Fruit fly (Drosophila melanogaster): ENCODE data around the gene CG7289.

The CG7289 gene

DNA sequence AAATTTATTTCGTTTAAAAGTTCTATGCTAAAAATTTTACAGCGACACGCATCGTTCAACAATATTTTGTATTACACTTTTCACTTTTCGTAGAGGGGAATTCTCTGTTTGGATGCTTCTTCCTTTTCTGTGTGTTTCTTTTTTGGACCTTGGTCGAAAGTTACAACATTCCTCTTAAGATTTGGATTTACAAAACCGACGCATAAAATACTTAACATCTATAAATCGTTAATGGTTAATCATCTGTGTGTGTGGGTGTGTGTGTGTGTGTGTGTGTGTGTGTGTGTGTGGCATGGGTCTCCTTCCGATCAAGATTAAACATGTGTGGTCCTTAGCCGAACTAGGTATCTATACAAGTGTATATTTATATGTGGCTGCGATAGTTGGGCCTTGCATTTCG, 6.5 kb upstream of the CG7289 start:
- TF ChIP-seq CG17801 (GFP tag; optimal IDR thresholded peaks at IDR 0.05; ENCODE audit: partially characterized antibody) = no peak

dm6 chr2L:1979196-1979818, 2.7 kb upstream of the CG7289 start:
- TF ChIP-seq CG17801 (GFP tag; optimal IDR thresholded peaks at IDR 0.05; ENCODE audit: partially characterized antibody) = no peak

DNA sequence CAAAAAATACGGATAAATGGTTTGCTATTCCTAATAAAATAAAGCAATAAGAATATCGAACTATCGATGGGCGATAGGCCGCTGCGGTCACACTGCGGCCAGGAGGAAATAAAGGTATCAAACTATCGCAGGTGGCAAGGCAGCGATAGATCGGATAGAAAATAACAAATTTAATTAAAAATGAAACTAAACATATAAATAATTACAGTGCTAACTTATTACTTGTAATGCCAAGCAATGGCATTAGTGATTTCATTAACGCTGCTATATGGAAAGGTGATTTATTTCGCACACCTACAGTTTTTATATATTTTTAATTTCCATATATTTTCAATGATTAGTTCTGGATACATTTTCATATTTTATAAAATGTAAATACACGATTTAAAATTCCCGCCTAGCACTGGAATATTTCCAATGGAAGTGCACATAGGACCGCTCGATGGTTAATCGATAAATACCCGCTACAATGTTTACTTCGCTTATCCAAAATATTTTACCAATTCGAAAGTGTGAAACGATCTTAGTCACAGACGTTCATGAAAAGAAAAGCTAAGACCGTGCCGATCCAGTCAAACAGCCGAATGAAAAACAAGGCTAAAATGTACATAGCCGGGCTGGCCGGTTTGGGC, 1.2 kb upstream of the CG7289 start, which contains the start of the genes CG15356 and CG15362:
Gene CG15356, minus strand, starts transcription at position 48 of the 632 bp plus-strand sequence.
Gene CG15362, plus strand, starts transcription at position 469 of the 632 bp plus-strand sequence.
- peak; percentile 34 for TF ChIP-seq CG17801 (GFP tag; optimal IDR thresholded peaks at IDR 0.05; ENCODE audit: partially characterized antibody)

DNA sequence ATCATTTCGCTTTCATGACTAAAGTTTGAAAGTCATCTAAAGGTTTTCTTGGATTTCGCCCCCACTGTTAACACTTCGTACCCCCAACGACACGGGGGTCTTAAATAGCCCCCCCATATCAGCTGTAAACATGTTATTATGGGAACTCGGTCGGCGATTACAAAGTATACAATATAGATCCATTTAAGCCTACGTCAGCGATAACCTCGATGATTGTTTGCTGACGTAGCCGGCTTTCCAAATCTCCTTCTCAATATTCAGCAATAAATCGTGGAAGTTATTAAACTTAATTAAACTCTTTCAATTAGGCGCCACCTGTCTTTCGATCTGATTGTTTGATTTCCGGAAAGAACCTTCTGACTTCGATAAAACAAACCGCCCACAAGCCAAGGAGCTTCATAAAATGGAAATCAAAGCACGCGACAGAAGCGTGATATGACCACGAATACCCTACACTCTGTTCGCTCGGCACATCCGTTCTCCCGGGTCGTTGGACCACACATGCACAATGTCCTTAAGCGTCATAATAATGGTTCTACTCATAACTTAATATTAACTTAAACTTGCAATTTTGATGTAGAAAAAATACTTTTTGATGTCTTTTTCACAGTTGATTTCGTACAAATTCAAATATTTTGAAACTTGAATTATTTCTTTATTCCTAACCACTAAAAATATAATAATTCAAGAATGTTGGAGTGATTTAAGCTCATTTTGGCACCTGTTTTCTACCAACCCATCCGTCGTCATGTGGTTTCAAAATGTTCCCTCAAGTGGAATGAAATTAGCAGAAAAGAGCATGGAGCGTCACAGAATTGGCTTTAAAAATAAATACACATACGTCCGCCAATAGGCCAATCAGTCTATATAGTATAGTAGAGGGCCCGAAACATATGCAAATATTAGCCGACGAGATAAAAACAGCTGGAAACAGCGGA, 4.6 kb downstream of the CG7289 start:
- peak; percentile 18 for TF ChIP-seq CG17801 (GFP tag; optimal IDR thresholded peaks at IDR 0.05; ENCODE audit: partially characterized antibody)

DNA sequence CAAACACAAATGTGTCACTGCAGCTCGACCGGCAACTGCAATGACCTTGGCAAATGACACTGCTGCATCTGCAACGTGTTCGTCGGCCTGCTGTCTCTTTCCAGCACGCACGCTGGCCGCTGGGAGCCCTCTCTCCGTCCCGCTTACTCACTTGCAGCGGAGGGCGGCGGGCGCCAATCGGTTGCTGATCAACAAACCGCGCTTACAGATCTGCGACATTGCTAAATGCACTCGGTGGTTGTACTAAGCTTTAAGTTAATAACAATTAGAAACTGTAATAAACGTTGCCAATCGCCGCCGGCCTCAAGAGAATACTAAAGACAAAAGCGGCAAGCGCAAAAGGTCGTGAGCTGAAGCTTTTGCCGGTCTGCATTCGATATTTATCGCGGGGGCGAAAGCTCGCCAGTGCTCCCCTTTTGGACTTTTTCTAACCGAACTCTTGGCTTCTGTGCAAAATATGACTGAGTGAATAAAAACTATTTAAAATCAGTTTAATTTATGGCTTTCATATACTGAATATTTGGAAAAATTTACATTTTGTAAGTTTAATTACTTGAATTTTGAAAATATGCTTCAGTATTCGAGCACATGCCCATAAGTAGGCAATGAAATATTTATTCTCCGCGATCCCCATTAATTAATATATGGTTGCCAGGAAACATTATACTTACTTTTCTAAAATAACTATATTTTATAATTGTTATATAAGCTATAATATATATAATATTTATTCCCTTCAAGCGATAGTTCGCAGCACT, 5.6 kb downstream of the CG7289 start, which contains the start of gene Got2:
Gene Got2, minus strand, starts transcription at position 325 of the 758 bp plus-strand sequence.
- TF ChIP-seq CG17801 (GFP tag; optimal IDR thresholded peaks at IDR 0.05; ENCODE audit: partially characterized antibody) = peak; percentile 42

DNA sequence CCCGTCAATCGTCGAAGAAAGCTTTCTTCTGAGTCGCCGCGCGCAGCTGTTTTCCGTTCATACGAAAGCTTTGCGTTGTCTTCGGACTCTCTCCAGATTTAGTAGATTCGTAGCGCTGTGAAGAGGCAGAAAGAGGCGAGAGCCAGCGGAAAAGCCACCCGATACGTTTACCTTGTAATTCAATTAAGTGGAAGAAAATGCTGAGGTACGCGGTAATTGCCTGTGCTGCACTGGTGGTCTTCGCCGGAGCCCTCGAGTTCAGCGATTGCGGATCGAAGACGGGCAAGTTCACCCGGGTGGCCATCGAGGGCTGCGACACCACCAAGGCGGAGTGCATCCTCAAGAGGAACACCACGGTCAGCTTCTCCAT, 6.2 kb downstream of the CG7289 start, which contains the start of gene Npc2a:
Gene Npc2a, plus strand, starts transcription at position 99 of the 370 bp plus-strand sequence.
- TF ChIP-seq CG17801 (GFP tag; optimal IDR thresholded peaks at IDR 0.05; ENCODE audit: partially characterized antibody) = peak; percentile 16

DNA sequence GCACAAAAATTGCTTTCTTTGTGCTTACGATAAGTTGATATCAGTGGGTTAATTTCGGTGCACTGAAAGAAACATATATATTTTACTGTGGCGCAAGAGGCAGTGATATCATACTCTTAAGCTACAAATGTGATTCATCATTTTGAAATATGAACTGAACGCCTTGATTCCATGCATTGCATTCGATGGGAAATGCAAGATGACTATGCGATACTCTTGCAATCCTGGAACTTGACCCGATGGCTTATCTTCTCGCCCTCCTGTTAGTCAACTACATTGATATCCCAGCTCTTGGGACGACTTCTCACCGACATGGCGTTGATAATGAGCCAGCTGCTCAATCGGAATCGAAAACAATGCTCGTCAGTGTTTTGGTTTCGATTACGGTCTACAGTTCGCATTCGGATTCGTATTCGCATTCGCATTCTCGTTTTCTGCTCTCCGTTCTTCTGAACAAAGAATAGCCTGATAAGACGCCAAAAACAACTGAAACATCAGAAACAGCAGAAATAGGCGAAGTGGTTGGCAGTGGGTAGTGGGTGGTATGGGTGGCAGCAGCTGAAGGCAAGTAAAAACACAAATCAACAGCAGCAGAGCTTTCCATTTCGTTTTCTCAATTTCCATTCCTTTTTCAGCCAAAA, 7.4 kb downstream of the CG7289 start:
- peak; percentile 19 for TF ChIP-seq CG17801 (GFP tag; optimal IDR thresholded peaks at IDR 0.05; ENCODE audit: partially characterized antibody)

DNA sequence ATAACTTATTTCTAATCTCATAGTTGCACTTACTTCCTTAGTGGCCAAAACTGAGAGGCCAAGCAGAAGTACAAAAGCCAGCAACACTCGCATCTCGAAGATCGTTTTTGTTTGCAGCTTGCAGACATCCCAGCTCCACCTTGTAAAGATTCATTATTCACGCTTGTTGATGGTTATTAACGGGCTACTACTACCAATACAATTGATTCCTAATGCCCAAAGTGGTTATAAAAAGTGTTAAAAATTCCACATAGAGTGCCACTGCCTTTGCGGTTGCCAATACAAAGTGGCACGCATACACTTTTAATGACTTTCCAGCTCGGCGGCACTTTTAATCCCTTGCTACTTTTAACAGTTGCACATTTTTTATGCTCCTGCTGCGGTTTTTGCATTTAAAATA, 10.0 kb downstream of the CG7289 start, which contains the start of gene Obp22a:
Gene Obp22a, minus strand, starts transcription at position 101 of the 400 bp plus-strand sequence.
- no peak for TF ChIP-seq CG17801 (GFP tag; optimal IDR thresholded peaks at IDR 0.05; ENCODE audit: partially characterized antibody)

DNA sequence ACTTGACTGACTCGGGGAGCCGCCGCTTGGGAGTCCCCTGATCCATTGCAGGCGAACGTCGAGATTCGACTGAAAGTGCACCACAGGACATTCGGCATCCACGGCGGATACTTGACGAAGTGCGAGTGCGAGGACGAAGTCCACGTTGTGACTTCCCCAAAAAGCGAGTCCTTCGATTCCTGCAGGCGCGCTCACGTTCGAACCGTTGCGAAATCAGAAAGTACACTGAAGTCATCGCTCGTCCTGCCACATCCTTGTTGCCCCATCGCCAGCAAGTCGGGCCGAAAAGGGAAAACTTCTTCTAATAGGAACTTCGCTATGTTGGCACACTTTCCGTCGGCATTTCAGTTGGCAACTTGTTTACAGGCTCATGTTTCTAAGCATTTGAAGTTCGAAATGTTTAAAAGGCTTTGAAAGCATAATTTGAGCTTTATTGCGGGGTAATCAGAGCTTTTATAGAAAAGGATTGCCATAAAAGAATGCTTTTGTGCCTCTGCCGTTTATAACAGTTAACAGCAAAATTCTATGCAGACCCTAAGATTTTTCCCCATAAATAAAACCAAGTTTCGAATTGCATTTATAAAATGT, 24.2 kb downstream of the CG7289 start, which contains the start of gene CG33543:
Gene CG33543, minus strand, starts transcription at position 232 of the 588 bp plus-strand sequence.
- no peak for TF ChIP-seq CG17801 (GFP tag; optimal IDR thresholded peaks at IDR 0.05; ENCODE audit: partially characterized antibody)

dm6 chr2L:2007093-2007492, 25.1 kb downstream of the CG7289 start, which contains the start of gene CG15353:
Gene CG15353 (minus strand): TSS chr2L:2007193.
- TF ChIP-seq CG17801 (GFP tag; optimal IDR thresholded peaks at IDR 0.05; ENCODE audit: partially characterized antibody) = no peak

- no peak for TF ChIP-seq CG17801 (GFP tag; optimal IDR thresholded peaks at IDR 0.05; ENCODE audit: partially characterized antibody)
These were observed 26.1 kb downstream of the CG7289 start, which contains the start of gene Nplp4 for dm6 chr2L:2008114-2008513. Gene Nplp4 (plus strand): TSS chr2L:2008414.

DNA sequence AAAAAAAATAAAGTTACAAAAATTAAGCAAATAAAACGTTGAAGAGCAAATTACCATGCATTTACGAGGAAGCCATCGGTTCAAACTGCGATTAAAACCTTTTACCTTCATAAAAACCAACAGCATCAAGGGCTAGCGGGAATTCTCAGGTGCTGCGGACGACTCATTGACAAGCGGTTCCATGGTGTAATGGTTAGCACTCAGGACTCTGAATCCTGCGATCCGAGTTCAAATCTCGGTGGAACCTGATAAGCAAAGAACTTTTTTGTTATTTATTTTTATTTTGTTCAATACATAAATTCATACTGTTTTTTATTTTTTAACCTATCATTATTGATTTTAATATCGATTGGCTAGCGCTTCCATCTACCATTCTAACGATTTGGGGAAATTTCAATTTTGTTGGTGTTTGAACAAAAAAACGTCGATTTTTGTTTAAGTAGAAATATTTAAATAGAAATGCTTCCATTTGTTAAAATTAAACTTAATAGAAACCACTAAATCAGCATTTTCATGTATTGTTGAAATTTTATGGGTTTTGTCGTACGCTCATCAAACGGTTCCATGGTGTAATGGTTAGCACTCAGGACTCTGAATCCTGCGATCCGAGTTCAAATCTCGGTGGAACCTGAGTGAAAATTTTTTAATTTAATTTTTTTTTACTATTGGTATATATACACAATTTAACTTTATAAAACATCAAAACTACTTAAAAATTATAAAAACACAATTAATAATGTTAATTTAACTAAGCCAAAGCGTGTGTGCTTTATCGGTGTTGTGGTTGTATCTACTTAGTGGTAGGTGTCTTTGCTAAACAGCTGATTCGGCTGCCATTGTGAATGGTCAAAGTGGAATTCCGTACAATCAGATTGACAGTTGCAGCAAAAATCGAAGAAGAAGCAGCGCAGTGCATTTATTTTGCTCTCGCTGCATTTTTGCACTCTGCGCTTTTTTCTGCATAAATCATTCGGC, 27.2 kb downstream of the CG7289 start, which contains the start of gene CG4238:
Gene CG4238, plus strand, starts transcription at position 880 of the 975 bp plus-strand sequence.
- TF ChIP-seq CG17801 (GFP tag; optimal IDR thresholded peaks at IDR 0.05; ENCODE audit: partially characterized antibody) = peak; percentile 53

Data from ovary, adult (tissue).